Fruit fly (Drosophila melanogaster): Measurements from ENCODE around the gene CG9168.
"Not testable (repeated sequence)": the region's sequence is repeated elsewhere in the genome, so short reads cannot be mapped to it uniquely, and the experiment has no call there.

CG9168 gene

DNA sequence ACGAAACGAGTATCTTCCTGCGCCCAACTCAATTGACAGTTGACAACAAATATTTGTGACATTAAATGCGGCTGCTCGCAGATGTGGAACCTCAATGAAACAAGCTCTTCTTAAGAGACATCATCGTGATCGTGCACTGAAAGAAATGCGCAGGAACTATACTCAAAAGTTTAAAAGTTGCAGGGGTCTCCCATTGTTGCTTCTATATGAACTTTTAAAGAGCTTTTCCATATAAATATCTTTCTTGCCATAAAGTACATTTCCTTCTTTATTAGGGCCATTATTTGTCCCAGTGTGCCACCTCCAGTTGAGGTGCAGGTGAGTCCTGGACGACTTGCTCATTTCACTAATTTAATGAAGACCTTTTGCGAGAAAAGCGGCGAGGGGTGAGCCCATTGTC is 22.8 kb upstream of the CG9168 start:
- TF ChIP-seq CG17801 (GFP tag; optimal IDR thresholded peaks at IDR 0.05; ENCODE audit: partially characterized antibody), result no peak

DNA sequence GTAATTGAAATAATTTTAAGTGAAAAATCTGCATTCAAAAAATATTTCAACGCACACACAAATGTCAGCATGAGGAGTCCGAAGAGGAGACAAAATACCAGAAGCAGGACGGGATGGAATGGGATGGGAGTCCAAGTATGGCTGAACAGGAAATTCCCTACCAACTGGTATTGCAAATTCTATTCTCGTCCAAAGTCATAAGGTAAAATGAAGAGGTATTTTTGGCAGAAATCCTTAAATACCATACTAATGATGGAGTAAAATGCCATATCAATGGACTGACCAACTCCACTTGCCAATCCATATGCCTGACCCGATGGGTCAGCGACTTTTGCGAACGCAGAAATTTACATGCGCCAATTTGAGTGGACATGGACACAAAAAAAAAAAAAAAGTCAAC is 22.0 kb upstream of the CG9168 start:
- no peak for TF ChIP-seq CG17801 (GFP tag; optimal IDR thresholded peaks at IDR 0.05; ENCODE audit: partially characterized antibody)

dm6 chr3L:1390410-1390809 is 20.4 kb upstream of the CG9168 start:
- TF ChIP-seq CG17801 (GFP tag; optimal IDR thresholded peaks at IDR 0.05; ENCODE audit: partially characterized antibody), result no peak

DNA sequence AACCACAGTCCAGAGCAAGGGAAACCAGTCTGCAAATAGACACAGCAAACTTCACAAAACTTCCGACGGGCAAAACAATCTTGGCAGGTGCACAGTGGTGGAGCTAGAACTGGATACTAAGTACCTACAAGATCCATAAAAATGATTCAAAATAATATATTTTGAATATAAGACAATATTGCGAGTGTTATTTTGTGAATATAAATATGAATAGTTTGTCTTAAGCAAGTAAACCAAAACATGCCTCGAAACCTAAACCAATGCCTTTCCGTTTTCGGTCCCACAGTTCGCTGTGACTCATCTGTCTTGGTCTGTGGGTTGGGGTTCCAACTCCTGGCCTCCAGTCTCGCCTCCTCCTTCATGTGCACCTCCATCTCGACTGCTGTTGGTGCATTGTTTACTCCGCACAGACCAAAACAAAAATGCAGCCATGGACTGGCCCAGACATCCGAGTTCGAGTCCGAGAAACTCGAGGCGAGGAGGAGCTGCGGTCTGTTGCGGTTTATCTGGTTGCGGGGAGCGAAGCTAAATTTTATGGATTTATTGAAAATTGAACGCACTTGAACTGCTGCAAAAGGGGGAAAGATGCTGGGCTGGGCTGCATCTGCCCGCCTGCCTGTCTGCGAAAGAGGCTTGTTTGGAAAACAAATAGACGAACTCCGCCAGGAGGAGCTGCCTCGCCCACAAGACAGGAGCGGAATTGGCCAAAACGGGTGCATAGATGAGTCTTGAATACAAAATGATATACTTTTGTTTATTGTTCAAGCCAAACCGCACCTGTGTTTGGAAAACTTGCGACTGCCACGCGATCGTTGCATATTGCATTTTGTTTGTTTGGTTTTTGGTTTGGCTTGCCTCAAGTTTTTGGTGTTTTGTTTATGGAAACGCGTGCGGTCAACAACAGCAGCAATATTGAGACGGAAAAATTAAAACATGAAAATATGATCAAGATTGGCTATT is 18.6 kb upstream of the CG9168 start:
- no peak for TF ChIP-seq CG17801 (GFP tag; optimal IDR thresholded peaks at IDR 0.05; ENCODE audit: partially characterized antibody)

dm6 chr3L:1394463-1394862 is 16.4 kb upstream of the CG9168 start:
- no peak for TF ChIP-seq CG17801 (GFP tag; optimal IDR thresholded peaks at IDR 0.05; ENCODE audit: partially characterized antibody)

- TF ChIP-seq CG17801 (GFP tag; optimal IDR thresholded peaks at IDR 0.05; ENCODE audit: partially characterized antibody), result not testable (repeated sequence)
Measured at dm6 chr3L:1398286-1398685, 12.6 kb upstream of the CG9168 start, which contains the start of gene CG32320. Gene CG32320 (plus strand): TSS chr3L:1398586.

- no peak for TF ChIP-seq CG17801 (GFP tag; optimal IDR thresholded peaks at IDR 0.05; ENCODE audit: partially characterized antibody)
Measured at dm6 chr3L:1401364-1401978, 9.4 kb upstream of the CG9168 start.

- TF ChIP-seq CG17801 (GFP tag; optimal IDR thresholded peaks at IDR 0.05; ENCODE audit: partially characterized antibody), result no peak
Measured at dm6 chr3L:1402152-1402551, 8.7 kb upstream of the CG9168 start.

dm6 chr3L:1404549-1404948 is 6.3 kb upstream of the CG9168 start:
- TF ChIP-seq CG17801 (GFP tag; optimal IDR thresholded peaks at IDR 0.05; ENCODE audit: partially characterized antibody), result no peak

DNA sequence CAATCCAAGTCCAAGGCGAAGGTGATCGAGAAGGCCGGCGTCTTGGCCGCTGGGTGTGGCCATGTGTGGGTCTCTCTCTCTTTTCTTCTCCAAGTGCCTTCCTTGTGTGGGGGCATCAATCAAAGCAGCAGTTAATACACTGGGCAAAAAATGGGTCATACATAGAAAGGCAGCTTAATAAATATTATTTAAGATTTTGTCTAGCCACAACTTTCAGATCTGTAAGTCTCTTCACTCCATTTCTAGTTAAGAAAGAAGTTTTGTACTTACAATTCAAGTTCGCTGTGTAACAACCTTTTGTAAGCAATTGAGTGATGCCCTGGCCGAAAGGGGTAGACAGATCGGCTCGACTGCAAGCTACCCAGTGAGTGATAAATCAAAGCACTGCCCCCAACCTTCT is 2.8 kb upstream of the CG9168 start:
- no peak for TF ChIP-seq CG17801 (GFP tag; optimal IDR thresholded peaks at IDR 0.05; ENCODE audit: partially characterized antibody)

DNA sequence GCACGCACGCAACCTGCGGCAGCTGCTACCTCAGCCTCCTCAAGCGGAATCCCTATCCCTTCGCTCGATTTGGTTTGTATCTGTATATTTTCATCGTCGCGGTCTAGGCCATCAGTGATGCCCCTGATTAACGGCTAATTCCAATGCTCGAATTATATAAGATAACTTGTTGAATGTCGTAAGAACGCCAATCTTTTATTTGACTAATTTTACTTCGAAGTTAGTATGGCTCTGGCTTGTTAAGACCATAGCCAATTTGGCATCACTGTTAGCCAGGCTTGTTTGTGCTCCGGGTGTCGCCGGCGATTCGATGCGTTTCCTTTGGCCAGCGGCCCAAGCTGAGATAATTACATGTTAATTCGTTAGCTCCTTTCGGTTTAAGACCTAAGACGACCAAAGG is 3.2 kb downstream of the CG9168 start:
- no peak for TF ChIP-seq CG17801 (GFP tag; optimal IDR thresholded peaks at IDR 0.05; ENCODE audit: partially characterized antibody)

dm6 chr3L:1415931-1416330 is 5.1 kb downstream of the CG9168 start, which contains the start of gene FucTD:
Gene FucTD (plus strand): TSS chr3L:1416231.
- TF ChIP-seq CG17801 (GFP tag; optimal IDR thresholded peaks at IDR 0.05; ENCODE audit: partially characterized antibody), result no peak

- no peak for TF ChIP-seq CG17801 (GFP tag; optimal IDR thresholded peaks at IDR 0.05; ENCODE audit: partially characterized antibody)
Measured at dm6 chr3L:1417898-1418297, 7.0 kb downstream of the CG9168 start.

DNA sequence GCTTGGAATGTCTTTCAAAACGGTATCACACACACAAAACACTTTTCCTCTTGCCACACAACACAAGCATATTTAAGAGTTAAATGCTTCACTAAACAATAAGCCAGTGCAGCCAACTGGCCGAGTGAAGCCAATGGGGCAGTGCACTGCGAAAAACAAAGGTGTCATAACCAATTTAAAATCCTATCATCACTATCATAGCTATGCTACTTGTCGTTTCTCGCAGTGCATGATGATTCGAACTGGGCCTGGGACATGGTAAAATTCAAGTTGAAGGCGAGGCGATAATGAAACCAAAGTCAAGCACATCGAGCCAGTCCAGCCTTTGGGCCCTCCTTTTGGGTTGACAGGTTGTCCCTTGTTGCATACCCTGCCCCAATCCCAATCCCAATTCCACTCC is 8.0 kb downstream of the CG9168 start:
- no peak for TF ChIP-seq CG17801 (GFP tag; optimal IDR thresholded peaks at IDR 0.05; ENCODE audit: partially characterized antibody)

DNA sequence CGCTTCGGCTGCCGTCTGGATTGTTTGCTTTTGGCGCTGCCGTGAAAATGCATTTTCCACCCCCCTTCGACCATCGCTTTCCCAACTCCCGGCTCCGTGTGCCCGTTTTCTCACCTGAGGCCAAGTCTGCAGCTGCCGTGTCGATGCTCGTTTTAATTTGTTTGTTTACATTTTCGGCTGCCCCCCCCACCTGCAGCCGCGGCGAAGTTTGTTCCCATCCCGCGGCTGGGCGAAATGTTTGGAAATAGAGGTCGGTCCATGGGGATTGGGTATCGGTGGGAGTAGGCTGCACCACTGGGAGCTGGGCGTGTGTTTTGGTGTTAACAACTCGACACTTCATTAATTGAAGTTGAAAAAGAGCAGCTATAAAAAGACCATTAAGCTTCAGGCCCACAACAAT is 9.1 kb downstream of the CG9168 start:
- no peak for TF ChIP-seq CG17801 (GFP tag; optimal IDR thresholded peaks at IDR 0.05; ENCODE audit: partially characterized antibody)

DNA sequence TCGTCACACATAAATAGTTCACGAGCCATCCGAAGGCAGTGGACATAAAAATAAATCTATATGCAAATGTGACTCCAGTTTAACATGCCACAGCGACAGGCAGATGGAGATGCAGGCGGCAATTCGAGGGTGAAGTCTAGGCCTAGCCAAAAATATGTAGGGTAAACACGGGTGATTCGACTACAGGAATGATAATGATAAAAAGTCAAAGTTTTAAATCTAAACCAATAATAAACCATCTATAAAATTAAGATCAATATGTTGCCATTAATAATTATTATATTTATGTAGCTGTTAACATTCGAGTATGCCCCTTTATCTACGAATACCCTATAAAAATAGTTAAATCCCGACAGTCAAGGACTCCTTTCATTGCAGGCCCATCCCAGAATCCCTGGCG is 10.1 kb downstream of the CG9168 start:
- no peak for TF ChIP-seq CG17801 (GFP tag; optimal IDR thresholded peaks at IDR 0.05; ENCODE audit: partially characterized antibody)

Data from ovary, adult (tissue).